Worm (Caenorhabditis elegans) whole organism, mixed stage, embryonic: ENCODE measurements around the gene F26F2.10.
"Not testable (repeated sequence)": the region's sequence is repeated elsewhere in the genome, so short reads cannot be mapped to it uniquely, and the experiment has no call there.

Experiments used
- M03D4.4 ChIP-seq: sonication (generic microtip); optimal IDR thresholded peaks from 2 replicates; lab custom pipeline; 2017; ENCODE audit warnings: mild to moderate bottlenecking, missing genetic modification characterization, missing compliant biosample characterization
- bed-3 ChIP-seq: fragments of 200-800 bp; sonication (Bioruptor generic); optimal IDR thresholded peaks from 3 replicates; lab custom pipeline; 2018; ENCODE audit warnings: mild to moderate bottlenecking, missing genetic modification characterization, moderate library complexity, missing compliant biosample characterization
- blmp-1 ChIP-seq: fragments of 150-350 bp; optimal IDR thresholded peaks from 2 replicates; lab custom pipeline; 2014; ENCODE audit warnings: missing biosample characterization, missing genetic modification characterization
- ceh-39 ChIP-seq: fragments of 150-350 bp; optimal IDR thresholded peaks from 2 replicates; lab custom pipeline; 2014; ENCODE audit warnings: missing biosample characterization, missing genetic modification characterization
- ceh-83 ChIP-seq: fragments of 200-800 bp; sonication (Bioruptor generic); optimal IDR thresholded peaks from 2 replicates; lab custom pipeline; 2018; ENCODE audit warnings: mild to moderate bottlenecking, missing genetic modification characterization, missing compliant biosample characterization
- ces-1 ChIP-seq: fragments of 150-350 bp; optimal IDR thresholded peaks from 2 replicates; lab custom pipeline; 2014; ENCODE audit warnings: missing biosample characterization, missing genetic modification reagents, missing genetic modification characterization
- cnd-1 ChIP-seq: fragments of 200-800 bp; sonication (Bioruptor generic); optimal IDR thresholded peaks from 2 replicates; lab custom pipeline; 2018; ENCODE audit warnings: mild to moderate bottlenecking, missing genetic modification characterization, missing compliant biosample characterization
- drap-1 ChIP-seq: fragments of 200-800 bp; sonication (Bioruptor generic); optimal IDR thresholded peaks from 3 replicates; lab custom pipeline; 2018; ENCODE audit warnings: mild to moderate bottlenecking, missing genetic modification characterization, missing compliant biosample characterization
- elt-1 ChIP-seq: sonication (generic microtip); optimal IDR thresholded peaks from 2 replicates; lab custom pipeline; 2017; ENCODE audit warnings: missing genetic modification characterization, mild to moderate bottlenecking, missing compliant biosample characterization, antibody characterized with exemption, moderate library complexity, borderline replicate concordance; ENCODE audit not compliant: insufficient read depth
- elt-3 ChIP-seq: fragments of 150-350 bp; optimal IDR thresholded peaks from 2 replicates; lab custom pipeline; 2014; ENCODE audit warnings: missing biosample characterization, missing genetic modification characterization
- flh-1 ChIP-seq: fragments of 200-800 bp; sonication (Bioruptor generic); optimal IDR thresholded peaks from 2 replicates; lab custom pipeline; 2018; ENCODE audit warnings: mild to moderate bottlenecking, missing genetic modification characterization, moderate library complexity, missing compliant biosample characterization
- ham-2 ChIP-seq: fragments of 200-800 bp; sonication (Bioruptor generic); optimal IDR thresholded peaks from 2 replicates; lab custom pipeline; 2018; ENCODE audit warnings: mild to moderate bottlenecking, missing genetic modification characterization, missing compliant biosample characterization
- hlh-1 ChIP-seq: fragments of 150-350 bp; optimal IDR thresholded peaks from 2 replicates; lab custom pipeline; 2014; ENCODE audit warnings: missing biosample characterization, missing genetic modification reagents, missing genetic modification characterization
- lin-13 ChIP-seq: fragments of 150-350 bp; optimal IDR thresholded peaks from 2 replicates; lab custom pipeline; 2014; ENCODE audit warnings: missing biosample characterization, missing genetic modification characterization
- lsy-2 ChIP-seq: fragments of 150-350 bp; optimal IDR thresholded peaks from 2 replicates; lab custom pipeline; 2014; ENCODE audit warnings: missing biosample characterization, missing genetic modification characterization
- mab-5 ChIP-seq: fragments of 150-350 bp; optimal IDR thresholded peaks from 2 replicates; lab custom pipeline; 2014; ENCODE audit warnings: missing biosample characterization, missing genetic modification characterization
- mep-1 ChIP-seq: fragments of 150-350 bp; optimal IDR thresholded peaks from 2 replicates; lab custom pipeline; 2017; ENCODE audit warnings: missing biosample characterization, missing genetic modification reagents, missing genetic modification characterization, inconsistent platforms
- mls-2 ChIP-seq: sonication (generic microtip); optimal IDR thresholded peaks from 2 replicates; lab custom pipeline; 2016; ENCODE audit warnings: mild to moderate bottlenecking, missing genetic modification characterization, moderate library complexity, missing compliant biosample characterization
- nhr-12 ChIP-seq: fragments of 150-350 bp; optimal IDR thresholded peaks from 2 replicates; lab custom pipeline; 2014; ENCODE audit warnings: missing biosample characterization, missing genetic modification characterization
- nhr-2 ChIP-seq: fragments of 150-350 bp; optimal IDR thresholded peaks from 2 replicates; lab custom pipeline; 2014; ENCODE audit warnings: missing biosample characterization, missing genetic modification characterization
- nhr-237 ChIP-seq: fragments of 150-350 bp; optimal IDR thresholded peaks from 2 replicates; lab custom pipeline; 2014; ENCODE audit warnings: missing biosample characterization, missing genetic modification characterization
- nhr-28 ChIP-seq: fragments of 150-350 bp; optimal IDR thresholded peaks from 2 replicates; lab custom pipeline; 2014; ENCODE audit warnings: missing biosample characterization, missing genetic modification characterization
- nhr-76 ChIP-seq: sonication (generic microtip); optimal IDR thresholded peaks from 2 replicates; lab custom pipeline; 2017; ENCODE audit warnings: missing biosample characterization, missing genetic modification characterization
- snpc-4 ChIP-seq: fragments of 150-350 bp; optimal IDR thresholded peaks from 2 replicates; lab custom pipeline; 2014; ENCODE audit warnings: missing biosample characterization, missing genetic modification characterization
- sptf-1 ChIP-seq: sonication (generic microtip); optimal IDR thresholded peaks from 2 replicates; lab custom pipeline; 2017; ENCODE audit warnings: mild to moderate bottlenecking, missing genetic modification characterization, moderate library complexity, missing compliant biosample characterization
- tbx-8 ChIP-seq: fragments of 200-800 bp; sonication (Bioruptor generic); optimal IDR thresholded peaks from 2 replicates; lab custom pipeline; 2018; ENCODE audit warnings: mild to moderate bottlenecking, missing genetic modification characterization, moderate library complexity, missing compliant biosample characterization
- unc-120 ChIP-seq: sonication (generic microtip); optimal IDR thresholded peaks from 2 replicates; lab custom pipeline; 2017; ENCODE audit warnings: missing genetic modification characterization, missing compliant biosample characterization; ENCODE audit not compliant: poor library complexity, severe bottlenecking
- unc-39 ChIP-seq: fragments of 150-350 bp; optimal IDR thresholded peaks from 2 replicates; lab custom pipeline; 2014; ENCODE audit warnings: missing biosample characterization, missing genetic modification characterization
- zip-8 ChIP-seq: fragments of 150-350 bp; optimal IDR thresholded peaks from 2 replicates; lab custom pipeline; 2014; ENCODE audit warnings: missing biosample characterization, missing genetic modification characterization
- ztf-11 ChIP-seq: fragments of 150-350 bp; optimal IDR thresholded peaks from 2 replicates; lab custom pipeline; 2014; ENCODE audit warnings: missing biosample characterization, missing genetic modification characterization

F26F2.10 gene

ce11 chrV:20574314-20574713, 20.3 kb downstream of the F26F2.10 start, which contains the start of gene clec-263:
Gene clec-263, plus strand, starts transcription at chrV:20574614.
- no peak for TF ChIP-seq ces-1 (GFP tag; lab: Kevin White, UChicago)
- TF ChIP-seq bed-3 (GFP tag; lab: Kevin White, UChicago), result no peak
- TF ChIP-seq hlh-1 (tag; lab: Kevin White, UChicago), result no peak
- no peak for TF ChIP-seq snpc-4 (tag; lab: Kevin White, UChicago)
- TF ChIP-seq mep-1 (tag; lab: Kevin White, UChicago), result no peak
- TF ChIP-seq M03D4.4 (tag; lab: Kevin White, UChicago), result no peak
- TF ChIP-seq sptf-1 (tag; lab: Kevin White, UChicago), result no peak
- no peak for TF ChIP-seq blmp-1 (tag; lab: Kevin White, UChicago)
- no peak for TF ChIP-seq ceh-83 (GFP tag; lab: Kevin White, UChicago)
- TF ChIP-seq unc-120 (tag; lab: Kevin White, UChicago), result no peak
- no peak for TF ChIP-seq tbx-8 (GFP tag; lab: Kevin White, UChicago)
- TF ChIP-seq nhr-76, result no peak

- TF ChIP-seq M03D4.4 (tag; lab: Kevin White, UChicago) (no peak), lsy-2 (tag; lab: Kevin White, UChicago) (no peak), flh-1 (no peak), unc-39 (tag; lab: Kevin White, UChicago) (no peak), zip-8 (tag; lab: Kevin White, UChicago) (no peak), nhr-28 (no peak), nhr-76 (no peak), ceh-83 (GFP tag; lab: Kevin White, UChicago) (no peak), cnd-1 (tag; lab: Kevin White, UChicago) (no peak), ces-1 (GFP tag; lab: Kevin White, UChicago) (no peak), bed-3 (GFP tag; lab: Kevin White, UChicago) (no peak), elt-1 (tag; lab: Kevin White, UChicago) (no peak), tbx-8 (GFP tag; lab: Kevin White, UChicago) (no peak), elt-3 (tag; lab: Kevin White, UChicago) (no peak), lin-13 (tag; lab: Kevin White, UChicago) (no peak), mls-2 (tag; lab: Kevin White, UChicago) (no peak), nhr-237 (tag; lab: Kevin White, UChicago) (no peak), ceh-39 (no peak), drap-1 (no peak)
Measured at ce11 chrV:20573392-20573791, 21.3 kb downstream of the F26F2.10 start, which contains the start of gene F26F2.5. Gene F26F2.5, plus strand, starts transcription at chrV:20573692.

ce11 chrV:20568995-20569394, 25.7 kb downstream of the F26F2.10 start, which contains the start of gene F26F2.4:
Gene F26F2.4, plus strand, starts transcription at chrV:20569295.
- not testable (repeated sequence) for TF ChIP-seq nhr-12; sptf-1 (tag; lab: Kevin White, UChicago); nhr-2 (tag; lab: Kevin White, UChicago)

ce11 chrV:20566454-20566853, 28.2 kb downstream of the F26F2.10 start, which contains the start of gene F26F2.3:
Gene F26F2.3, minus strand, starts transcription at chrV:20566554.
- TF ChIP-seq elt-3 (tag; lab: Kevin White, UChicago) (no peak), ces-1 (GFP tag; lab: Kevin White, UChicago) (no peak), ztf-11 (tag; lab: Kevin White, UChicago) (no peak), flh-1 (no peak), tbx-8 (GFP tag; lab: Kevin White, UChicago) (no peak), unc-39 (tag; lab: Kevin White, UChicago) (no peak), ceh-83 (GFP tag; lab: Kevin White, UChicago) (no peak), sptf-1 (tag; lab: Kevin White, UChicago) (no peak), mab-5 (tag; lab: Kevin White, UChicago) (no peak), lin-13 (tag; lab: Kevin White, UChicago) (no peak), unc-120 (tag; lab: Kevin White, UChicago) (no peak), nhr-28 (no peak), nhr-2 (tag; lab: Kevin White, UChicago) (no peak), snpc-4 (tag; lab: Kevin White, UChicago) (no peak), ham-2 (GFP tag; lab: Kevin White, UChicago) (no peak)

- not testable (repeated sequence) for TF ChIP-seq mab-5 (tag; lab: Kevin White, UChicago); ceh-83 (GFP tag; lab: Kevin White, UChicago); nhr-12
Measured at ce11 chrV:20564054-20564453, 30.6 kb downstream of the F26F2.10 start, which contains the start of gene F26F2.13. Gene F26F2.13, plus strand, starts transcription at chrV:20564354.
